Worm (Caenorhabditis elegans) whole organism, L3 larva: ENCODE measurements around the gene mac-1.
A peak's percentile ranks its signal among the peaks of the same experiment; 100 is the strongest.

Experiments
- ZK546.5 ChIP-seq: sonication (generic microtip); optimal IDR thresholded peaks from 2 replicates; lab custom pipeline; 2017; ENCODE audit warnings: missing biosample characterization, missing genetic modification characterization
- aly-2 ChIP-seq: fragments of 150-350 bp; optimal IDR thresholded peaks from 2 replicates; lab custom pipeline; 2014; ENCODE audit warnings: missing biosample characterization, missing genetic modification characterization
- ama-1 ChIP-seq: fragments of 150-350 bp; optimal IDR thresholded peaks from 2 replicates; lab custom pipeline; 2018
- ceh-16 ChIP-seq: sonication (generic microtip); optimal IDR thresholded peaks from 2 replicates; lab custom pipeline; 2017; ENCODE audit warnings: missing biosample characterization, missing genetic modification characterization
- ceh-28 ChIP-seq: fragments of 150-350 bp; optimal IDR thresholded peaks from 2 replicates; lab custom pipeline; 2014; ENCODE audit warnings: missing biosample characterization, missing genetic modification reagents, missing genetic modification characterization
- ceh-9 ChIP-seq: sonication (generic microtip); optimal IDR thresholded peaks from 2 replicates; lab custom pipeline; 2018; ENCODE audit warnings: missing biosample characterization, missing genetic modification characterization
- daf-12 ChIP-seq: fragments of 150-350 bp; optimal IDR thresholded peaks from 2 replicates; lab custom pipeline; 2014; ENCODE audit warnings: missing biosample characterization, missing genetic modification reagents, missing genetic modification characterization
- egl-27 ChIP-seq: sonication (generic microtip); optimal IDR thresholded peaks from 4 replicates; lab custom pipeline; 2017; ENCODE audit warnings: missing biosample characterization, missing genetic modification reagents, missing genetic modification characterization
- elt-1 ChIP-seq: fragments of 150-350 bp; optimal IDR thresholded peaks from 2 replicates; lab custom pipeline; 2014; ENCODE audit warnings: missing biosample characterization, missing genetic modification characterization
- elt-2 ChIP-seq: sonication (generic microtip); optimal IDR thresholded peaks from 2 replicates; lab custom pipeline; 2016; ENCODE audit warnings: missing genetic modification reagents, mild to moderate bottlenecking, missing genetic modification characterization, missing compliant biosample characterization
- elt-3 ChIP-seq, 3 experiments: fragments of 150-350 bp in 1 of 3; sonication (generic microtip) in 2 of 3; optimal IDR thresholded peaks; 2 replicates in 2 of 3; 4 replicates in 1 of 3; lab custom pipeline; 2014 to 2017; ENCODE audit warnings: missing biosample characterization in 3 of 3, missing genetic modification characterization in 3 of 3
- eor-1 ChIP-seq, 2 experiments: fragments of 150-350 bp; optimal IDR thresholded peaks; 2 replicates each; lab custom pipeline; 2014 to 2018; ENCODE audit warnings: missing biosample characterization in 2 of 2, missing genetic modification characterization in 2 of 2
- fos-1 ChIP-seq: fragments of 150-350 bp; optimal IDR thresholded peaks from 2 replicates; lab custom pipeline; 2014; ENCODE audit warnings: missing biosample characterization, missing genetic modification characterization
- hmg-11 ChIP-seq: sonication (generic microtip); optimal IDR thresholded peaks from 2 replicates; lab custom pipeline; 2016; ENCODE audit warnings: missing genetic modification characterization, missing compliant biosample characterization
- jun-1 ChIP-seq: fragments of 150-350 bp; optimal IDR thresholded peaks from 2 replicates; lab custom pipeline; 2014; ENCODE audit warnings: missing biosample characterization, missing genetic modification reagents, missing genetic modification characterization
- lin-39 ChIP-seq: fragments of 150-350 bp; optimal IDR thresholded peaks from 2 replicates; lab custom pipeline; 2018; ENCODE audit warnings: missing biosample characterization, missing genetic modification reagents, missing genetic modification characterization
- lsy-12 ChIP-seq: sonication (generic microtip); optimal IDR thresholded peaks from 2 replicates; lab custom pipeline; 2016; ENCODE audit warnings: mild to moderate bottlenecking, missing genetic modification characterization, missing compliant biosample characterization
- nfya-1 ChIP-seq: sonication (generic microtip); optimal IDR thresholded peaks from 2 replicates; lab custom pipeline; 2017; ENCODE audit warnings: missing genetic modification characterization, mild to moderate bottlenecking, missing compliant biosample characterization, antibody characterized with exemption, moderate library complexity; ENCODE audit not compliant: insufficient read depth
- nhr-11 ChIP-seq: fragments of 150-350 bp; optimal IDR thresholded peaks from 2 replicates; lab custom pipeline; 2014; ENCODE audit warnings: missing biosample characterization, missing genetic modification characterization
- nhr-12 ChIP-seq: fragments of 150-350 bp; optimal IDR thresholded peaks from 2 replicates; lab custom pipeline; 2014; ENCODE audit warnings: missing biosample characterization, missing genetic modification characterization
- nhr-23 ChIP-seq: fragments of 150-350 bp; optimal IDR thresholded peaks from 2 replicates; lab custom pipeline; 2014; ENCODE audit warnings: missing biosample characterization, missing genetic modification reagents, missing genetic modification characterization
- nhr-237 ChIP-seq: fragments of 150-350 bp; optimal IDR thresholded peaks from 2 replicates; lab custom pipeline; 2014; ENCODE audit warnings: missing biosample characterization, missing genetic modification characterization
- nhr-25 ChIP-seq: sonication (generic microtip); optimal IDR thresholded peaks from 2 replicates; lab custom pipeline; 2017; ENCODE audit warnings: missing biosample characterization, missing genetic modification characterization
- nhr-28 ChIP-seq: fragments of 150-350 bp; optimal IDR thresholded peaks from 2 replicates; lab custom pipeline; 2014; ENCODE audit warnings: missing biosample characterization, missing genetic modification characterization
- nhr-43 ChIP-seq: sonication (generic microtip); optimal IDR thresholded peaks from 2 replicates; lab custom pipeline; 2016; ENCODE audit warnings: mild to moderate bottlenecking, missing genetic modification characterization, missing compliant biosample characterization; ENCODE audit not compliant: poor library complexity, severe bottlenecking
- nhr-67 ChIP-seq: fragments of 150-350 bp; optimal IDR thresholded peaks from 2 replicates; lab custom pipeline; 2014; ENCODE audit warnings: missing biosample characterization, missing genetic modification characterization
- nhr-77 ChIP-seq: fragments of 150-350 bp; optimal IDR thresholded peaks from 2 replicates; lab custom pipeline; 2014; ENCODE audit warnings: missing biosample characterization, missing genetic modification characterization
- pha-4 ChIP-seq: fragments of 150-350 bp; optimal IDR thresholded peaks from 2 replicates; lab custom pipeline; 2014; ENCODE audit warnings: missing biosample characterization, missing genetic modification reagents, missing genetic modification characterization
- pqm-1 ChIP-seq: fragments of 150-350 bp; optimal IDR thresholded peaks from 2 replicates; lab custom pipeline; 2017; ENCODE audit warnings: missing biosample characterization, missing genetic modification characterization, inconsistent platforms
- skn-1 ChIP-seq: fragments of 150-350 bp; optimal IDR thresholded peaks from 2 replicates; lab custom pipeline; 2014; ENCODE audit warnings: missing biosample characterization, missing genetic modification characterization
- tbx-2 ChIP-seq: sonication (generic microtip); optimal IDR thresholded peaks from 2 replicates; lab custom pipeline; 2016; ENCODE audit warnings: mild to moderate bottlenecking, missing genetic modification characterization, missing compliant biosample characterization
- unc-62 ChIP-seq: fragments of 150-350 bp; sonication (generic microtip); optimal IDR thresholded peaks from 4 replicates; lab custom pipeline; 2014; ENCODE audit warnings: missing biosample characterization, missing genetic modification reagents, missing genetic modification characterization
- zag-1 ChIP-seq: fragments of 150-350 bp; optimal IDR thresholded peaks from 2 replicates; lab custom pipeline; 2014; ENCODE audit warnings: missing biosample characterization, missing genetic modification characterization
- ztf-4 ChIP-seq: fragments of 150-350 bp; optimal IDR thresholded peaks from 2 replicates; lab custom pipeline; 2014; ENCODE audit warnings: missing biosample characterization, missing genetic modification characterization

Gene mac-1

DNA sequence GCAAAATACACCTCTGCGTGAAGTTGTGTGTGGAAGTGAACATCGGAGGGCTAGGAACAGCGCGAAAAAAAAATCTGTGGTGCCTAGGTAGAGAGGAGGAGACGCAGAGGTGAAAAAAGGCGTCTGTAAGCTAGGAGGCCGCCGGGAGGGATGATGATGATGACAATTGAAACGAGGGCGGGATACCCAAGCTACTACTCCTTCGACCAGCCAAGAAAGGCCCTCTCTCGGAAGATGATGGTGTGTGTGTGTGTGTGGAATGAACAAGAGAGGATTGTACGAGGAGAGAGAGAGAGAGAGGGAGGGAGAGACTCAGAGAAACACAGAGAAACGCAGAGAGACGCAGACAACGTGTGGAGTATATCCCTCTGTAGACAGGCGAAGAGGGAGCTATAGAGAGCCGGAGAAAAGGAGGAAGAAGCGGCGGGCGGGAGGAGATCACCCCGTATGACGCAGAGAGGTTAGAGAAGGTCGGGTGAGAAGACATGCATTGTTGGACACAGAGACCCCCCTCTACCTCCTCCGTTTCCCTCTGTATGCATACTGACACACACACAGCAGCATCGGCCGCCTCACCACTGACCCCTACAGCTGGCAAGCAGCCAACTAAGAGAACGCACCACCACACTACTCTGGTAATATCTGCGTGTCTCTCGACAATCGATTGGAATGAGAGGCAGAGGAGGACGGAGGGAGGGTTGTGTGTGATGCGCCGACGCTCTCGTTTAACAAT is 14.4 kb upstream of the mac-1 start (continued):
- peak; percentile 58 for TF ChIP-seq zag-1 (tag; lab: Kevin White, UChicago)
- peak; percentile 88 for TF ChIP-seq nhr-23 (tag; lab: Kevin White, UChicago)
- no peak for TF ChIP-seq ceh-9 (tag; lab: Kevin White, UChicago)
- TF ChIP-seq pqm-1 (tag; lab: Kevin White, UChicago), result peak; percentile 29
- no peak for TF ChIP-seq skn-1 (tag; lab: Kevin White, UChicago)
- TF ChIP-seq nhr-67 (tag; lab: Kevin White, UChicago), result no peak
- TF ChIP-seq aly-2 (tag; lab: Kevin White, UChicago), result no peak
- TF ChIP-seq ztf-4 (tag; lab: Kevin White, UChicago), result peak; percentile 79
- peak; percentile 56 for TF ChIP-seq elt-1 (tag; lab: Kevin White, UChicago)
- peak; percentile 85 for TF ChIP-seq nhr-43 (tag; lab: Kevin White, UChicago)
- TF ChIP-seq lin-39 (tag; lab: Kevin White, UChicago), result peak; percentile 62
- TF ChIP-seq nfya-1 (tag; lab: Kevin White, UChicago), result peak; percentile 83
- TF ChIP-seq ceh-28 (tag; lab: Kevin White, UChicago), result peak; percentile 92
- peak; percentile 14 for TF ChIP-seq unc-62 (GFP tag; lab: Kevin White, UChicago)
- TF ChIP-seq jun-1 (tag; lab: Kevin White, UChicago), result peak; percentile 68
- peak; percentile 91 for TF ChIP-seq tbx-2 (tag; lab: Kevin White, UChicago)
- peak; percentile 68 for TF ChIP-seq pha-4 (tag; lab: Kevin White, UChicago)
- TF ChIP-seq lsy-12 (tag; lab: Kevin White, UChicago), result peak; percentile 68
- TF ChIP-seq nhr-237 (tag; lab: Kevin White, UChicago), result no peak
- TF ChIP-seq nhr-11 (tag; lab: Kevin White, UChicago), result peak; percentile 33
- TF ChIP-seq ceh-16, result no peak

ce11 chrII:13333103-13333764 is 12.5 kb upstream of the mac-1 start:
- TF ChIP-seq pqm-1 (tag; lab: Kevin White, UChicago) (peak; percentile 31), nhr-25 (tag; lab: Kevin White, UChicago) (no peak), pha-4 (tag; lab: Kevin White, UChicago) (peak; percentile 93), elt-2 (tag; lab: Kevin White, UChicago) (peak; percentile 42)

DNA sequence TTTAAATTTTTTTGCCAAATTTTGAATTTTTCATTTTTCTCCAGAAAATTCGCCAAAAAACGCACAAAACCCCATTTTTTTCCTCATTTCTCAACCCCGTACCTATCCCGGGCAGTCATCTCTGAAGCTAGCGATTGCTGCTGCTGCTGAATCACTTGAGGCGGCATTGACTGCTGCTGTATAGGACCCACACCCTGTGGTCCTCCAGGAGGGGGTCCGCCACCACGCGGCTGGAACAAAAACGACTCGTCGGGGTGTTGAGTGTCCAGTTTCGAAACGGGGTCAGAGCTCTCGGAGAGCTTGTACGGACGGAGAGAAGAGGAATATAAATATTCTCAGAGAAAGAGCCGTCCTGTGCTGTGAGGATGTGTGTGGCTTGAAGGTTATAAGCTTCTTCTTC is 9.6 kb upstream of the mac-1 start, which contains the start of gene sam-10:
sam-10 (minus strand) TSS at position 167 of the 400 bp plus-strand sequence.
- TF ChIP-seq hmg-11 (tag; lab: Kevin White, UChicago) (no peak), ceh-16 (no peak), egl-27 (tag; lab: Kevin White, UChicago) (no peak), skn-1 (tag; lab: Kevin White, UChicago) (no peak), nhr-237 (tag; lab: Kevin White, UChicago) (no peak), nhr-12 (tag; lab: Kevin White, UChicago) (no peak), ZK546.5 (no peak), nfya-1 (tag; lab: Kevin White, UChicago) (no peak), elt-3 (tag; optimal IDR thresholded peaks at IDR 0.05; lab: Kevin White, UChicago) (no peak), jun-1 (tag; lab: Kevin White, UChicago) (no peak), nhr-77 (tag; lab: Kevin White, UChicago) (no peak), nhr-11 (tag; lab: Kevin White, UChicago) (no peak), pqm-1 (tag; lab: Kevin White, UChicago) (no peak), ztf-4 (tag; lab: Kevin White, UChicago) (no peak), nhr-25 (tag; lab: Kevin White, UChicago) (no peak), pha-4 (tag; lab: Kevin White, UChicago) (no peak), lsy-12 (tag; lab: Kevin White, UChicago) (no peak)

- TF ChIP-seq daf-12, result no peak
- TF ChIP-seq lin-39 (tag; lab: Kevin White, UChicago), result no peak
- TF ChIP-seq ztf-4 (tag; lab: Kevin White, UChicago), result no peak
- no peak for TF ChIP-seq nhr-237 (tag; lab: Kevin White, UChicago)
- TF ChIP-seq elt-1 (tag; lab: Kevin White, UChicago), result no peak
- no peak for TF ChIP-seq nhr-25 (tag; lab: Kevin White, UChicago)
- no peak for TF ChIP-seq ama-1 (lab: Kevin White, UChicago)
- TF ChIP-seq aly-2 (tag; lab: Kevin White, UChicago), result no peak
- no peak for TF ChIP-seq nhr-28
- TF ChIP-seq fos-1 (tag; lab: Kevin White, UChicago), result no peak
- TF ChIP-seq nhr-12 (tag; lab: Kevin White, UChicago), result no peak
- no peak for TF ChIP-seq elt-2 (tag; lab: Kevin White, UChicago)
- TF ChIP-seq eor-1 (tag; optimal IDR thresholded peaks at IDR 0.05; lab: Kevin White, UChicago), result no peak
- TF ChIP-seq nhr-43 (tag; lab: Kevin White, UChicago), result no peak
Measured at ce11 chrII:13326478-13326877, 5.8 kb upstream of the mac-1 start.
